Fruit fly (Drosophila melanogaster): ENCODE measurements around the gene lft.

lft gene

DNA sequence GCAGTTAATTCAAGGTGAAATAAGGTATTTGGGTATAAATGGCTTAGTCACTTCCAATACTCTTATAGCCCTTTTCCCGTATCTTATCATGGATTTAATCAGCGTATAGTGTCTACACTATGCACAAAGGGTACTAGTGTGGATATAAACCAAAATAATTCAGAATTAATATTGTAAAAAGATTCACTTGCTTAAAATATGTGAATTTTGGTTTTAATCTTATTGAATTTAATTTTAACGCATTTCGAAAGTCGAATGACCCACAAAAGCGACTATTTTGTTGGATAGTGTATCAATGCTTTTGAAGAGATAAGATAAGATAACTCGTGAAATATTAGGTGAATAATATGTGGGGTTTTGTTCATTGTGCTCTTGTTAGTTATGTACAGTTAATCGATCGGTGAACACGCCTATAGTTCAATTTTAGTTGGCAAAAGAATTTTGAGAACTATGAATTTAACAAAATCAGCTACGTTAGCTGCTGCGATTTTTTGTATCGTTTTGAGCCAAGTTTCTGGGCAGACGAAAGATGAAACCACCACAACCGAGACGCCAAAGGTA, 17.7 kb downstream of the lft start, which contains the start of gene CG5096 (continued):
- peak; percentile 82 for TF ChIP-seq CG12744 (GFP tag; optimal IDR thresholded peaks at IDR 0.05)
- no peak for TF ChIP-seq fru (optimal IDR thresholded peaks at IDR 0.05)
- no peak for TF ChIP-seq Doc2 (GFP tag; IDR thresholded peaks at IDR 0.05)
- peak; percentile 29 for TF ChIP-seq Mes4 (GFP tag; optimal IDR thresholded peaks at IDR 0.05)
- peak; percentile 42 for TF ChIP-seq CG15696 (tag; optimal IDR thresholded peaks at IDR 0.05)
- peak; percentile 78 for TF ChIP-seq CG5180 (GFP tag; optimal IDR thresholded peaks at IDR 0.05)
- TF ChIP-seq CG11723 (GFP tag; optimal IDR thresholded peaks at IDR 0.05): peak; percentile 70
- peak; percentile 82 for TF ChIP-seq ash1 (GFP tag; optimal IDR thresholded peaks at IDR 0.05)
- TF ChIP-seq Xrp1 (GFP tag; IDR thresholded peaks at IDR 0.05): peak; percentile 89
- peak; percentile 53 for TF ChIP-seq pum (GFP tag; optimal IDR thresholded peaks at IDR 0.05)
- peak; percentile 23 for TF ChIP-seq gcm2 (GFP tag; optimal IDR thresholded peaks at IDR 0.05)
- TF ChIP-seq CG18619 (GFP tag; optimal IDR thresholded peaks at IDR 0.05): peak; percentile 83
- TF ChIP-seq corto (GFP tag; optimal IDR thresholded peaks at IDR 0.05): peak; percentile 27
- TF ChIP-seq ara (GFP tag; IDR thresholded peaks at IDR 0.05): peak; percentile 79
- no peak for TF ChIP-seq CG42726 (GFP tag; IDR thresholded peaks at IDR 0.05; ENCODE audit: partially characterized antibody)
- TF ChIP-seq pfk (GFP tag; optimal IDR thresholded peaks at IDR 0.05): no peak
- peak; percentile 87 for TF ChIP-seq CG18262 (tag; optimal IDR thresholded peaks at IDR 0.05)
- TF ChIP-seq CG18599 (GFP tag; optimal IDR thresholded peaks at IDR 0.05): peak; percentile 97
- peak; percentile 59 for TF ChIP-seq emc (GFP tag; optimal IDR thresholded peaks at IDR 0.05)
- TF ChIP-seq yki (optimal IDR thresholded peaks at IDR 0.05): no peak
- TF ChIP-seq eyg (GFP tag; optimal IDR thresholded peaks at IDR 0.05): peak; percentile 69
- peak; percentile 78 for TF ChIP-seq CG1792 (GFP tag; optimal IDR thresholded peaks at IDR 0.05)
- peak; percentile 77; the same call in 2 of the 3 replicates for TF ChIP-seq ase (GFP tag; IDR thresholded peaks at IDR 0.05)
- TF ChIP-seq B-H1 (GFP tag; IDR thresholded peaks at IDR 0.05): peak; percentile 85
- peak; percentile 64 for TF ChIP-seq CG6654 (GFP tag; optimal IDR thresholded peaks at IDR 0.05)
- no peak for TF ChIP-seq CG33557 (GFP tag; optimal IDR thresholded peaks at IDR 0.05)
- no peak for TF ChIP-seq BEAF-32 (GFP tag; optimal IDR thresholded peaks at IDR 0.05)
- TF ChIP-seq CG7786 (GFP tag; optimal IDR thresholded peaks at IDR 0.05): peak; percentile 84
- peak; percentile 71 for TF ChIP-seq CG13123 (GFP tag; optimal IDR thresholded peaks at IDR 0.05)
- no peak for TF ChIP-seq dan (GFP tag; IDR thresholded peaks at IDR 0.05)
- peak; percentile 74 for TF ChIP-seq Nf-YB (GFP tag; optimal IDR thresholded peaks at IDR 0.05)
- TF ChIP-seq Poxn (GFP tag; IDR thresholded peaks at IDR 0.05): peak; percentile 52; the same call in 1 of the 2 replicates
- peak; percentile 76 for TF ChIP-seq Nf-YA (GFP tag; IDR thresholded peaks at IDR 0.05)
- peak; percentile 85 for TF ChIP-seq ind (GFP tag; optimal IDR thresholded peaks at IDR 0.05)
- no peak for TF ChIP-seq Neu2 (GFP tag; optimal IDR thresholded peaks at IDR 0.05; ENCODE audit: borderline replicate concordance)
- TF ChIP-seq stc (GFP tag; IDR thresholded peaks at IDR 0.05): peak; percentile 86
- TF ChIP-seq klu (GFP tag; IDR thresholded peaks at IDR 0.05): peak; percentile 71
- TF ChIP-seq tx (GFP tag; optimal IDR thresholded peaks at IDR 0.05): peak; percentile 65
- TF ChIP-seq CG7357 (GFP tag; IDR thresholded peaks at IDR 0.05): peak; percentile 75
- TF ChIP-seq CG3407 (GFP tag; optimal IDR thresholded peaks at IDR 0.05): peak; percentile 49
- TF ChIP-seq jigr1 (GFP tag; IDR thresholded peaks at IDR 0.05): 0 out of 3 replicates have a peak, but pooled peaks have one; percentile 47
- TF ChIP-seq Dref (GFP tag; IDR thresholded peaks at IDR 0.05): no peak
- peak; percentile 89 for TF ChIP-seq CG17385 (GFP tag; optimal IDR thresholded peaks at IDR 0.05)
- TF ChIP-seq ewg (GFP tag; optimal IDR thresholded peaks at IDR 0.05): peak; percentile 64
- peak; percentile 96 for TF ChIP-seq D19A (tag; optimal IDR thresholded peaks at IDR 0.05)
- no peak for TF ChIP-seq CG1832 (GFP tag; optimal IDR thresholded peaks at IDR 0.05)
- peak; percentile 49 for TF ChIP-seq CG10543 (GFP tag; optimal IDR thresholded peaks at IDR 0.05)
- peak in 1 of 2 experiments; percentile 87 for TF ChIP-seq Eip74EF (GFP tag; optimal IDR thresholded peaks at IDR 0.05)
- TF ChIP-seq CG11247 (GFP tag; IDR thresholded peaks at IDR 0.05): no peak; the same call in 1 of the 2 replicates
- peak; percentile 70 for TF ChIP-seq Max (GFP tag; optimal IDR thresholded peaks at IDR 0.05)
- peak; percentile 80 for TF ChIP-seq Bteb2 (GFP tag; optimal IDR thresholded peaks at IDR 0.05)

All from whole organism, embryonic.